Worm (Caenorhabditis elegans) whole organism, midembryonic: ENCODE measurements around the gene math-4.

ENCODE experiments used
- T22C8.4 ChIP-seq: fragments of 200-800 bp; sonication (Bioruptor generic); IDR thresholded peaks from 2 replicates; pipeline ENCODE4 v1.3.6; 2022; ENCODE audit warnings: missing genetic modification characterization, missing compliant biosample characterization
- cog-1 ChIP-seq: sonication (generic microtip); optimal IDR thresholded peaks from 2 replicates; lab custom pipeline; 2016; ENCODE audit warnings: missing genetic modification characterization, missing compliant biosample characterization
- flt-1 ChIP-seq: fragments of 200-800 bp; sonication (Bioruptor generic); IDR thresholded peaks from 2 replicates; pipeline ENCODE4 v1.3.6; 2022; ENCODE audit warnings: missing genetic modification characterization, missing compliant biosample characterization
- klf-2 ChIP-seq: fragments of 200-800 bp; sonication (Bioruptor generic); conservative IDR thresholded peaks from 2 replicates; pipeline ENCODE4 v1.3.6; 2022; ENCODE audit warnings: missing genetic modification reagents, missing genetic modification characterization, missing compliant biosample characterization
- med-1 ChIP-seq: sonication (generic microtip); optimal IDR thresholded peaks from 2 replicates; lab custom pipeline; 2017; ENCODE audit warnings: missing genetic modification characterization, mild to moderate bottlenecking, missing compliant biosample characterization, antibody characterized with exemption, missing genetic modification reagents; ENCODE audit not compliant: insufficient read depth
- ref-1 ChIP-seq: fragments of 200-800 bp; sonication (Bioruptor generic); conservative IDR thresholded peaks from 2 replicates; pipeline ENCODE4 v1.3.6; 2022; ENCODE audit warnings: missing genetic modification reagents, missing genetic modification characterization, missing compliant biosample characterization
- tab-1 ChIP-seq: fragments of 200-800 bp; sonication (Bioruptor generic); IDR thresholded peaks from 2 replicates; pipeline ENCODE4 v1.3.6; 2022; ENCODE audit warnings: missing genetic modification characterization, missing compliant biosample characterization
- ztf-23 ChIP-seq: fragments of 200-800 bp; sonication (Bioruptor generic); IDR thresholded peaks from 2 replicates; pipeline ENCODE4 v1.3.6; 2022; ENCODE audit warnings: missing genetic modification reagents, missing genetic modification characterization, missing compliant biosample characterization
- ztf-29 ChIP-seq: fragments of 200-800 bp; sonication (Bioruptor generic); IDR thresholded peaks from 2 replicates; pipeline ENCODE4 v1.3.6; 2022; ENCODE audit warnings: missing genetic modification reagents, missing genetic modification characterization, missing compliant biosample characterization

Gene math-4

DNA sequence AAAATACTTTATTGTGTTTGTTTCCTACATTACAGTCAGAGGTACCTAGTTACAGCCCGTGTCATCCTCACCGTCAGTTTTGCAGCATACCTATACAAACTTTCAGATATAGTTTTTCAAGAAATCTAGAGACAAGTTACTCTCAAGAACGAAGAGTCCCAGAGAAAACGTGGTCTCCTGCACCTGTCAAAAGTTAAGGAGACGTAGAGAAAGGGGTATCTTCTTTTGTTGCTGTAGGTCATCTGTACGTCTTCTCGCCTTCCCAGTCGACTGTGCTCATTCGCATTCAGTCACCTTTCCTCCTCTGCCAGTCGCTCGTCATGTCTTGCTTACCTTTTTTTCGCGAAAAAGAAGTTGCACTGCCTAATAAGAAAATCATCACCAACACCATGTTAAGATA is 20.8 kb downstream of the math-4 start, which contains the start of gene F36H5.4:
F36H5.4 (plus strand) TSS at position 301 of the 400 bp plus-strand sequence.
- TF ChIP-seq ztf-23 (GFP tag; lab: Robert Waterston, UW) (no peak), cog-1 (tag; lab: Kevin White, UChicago) (no peak), ref-1 (GFP tag; lab: Robert Waterston, UW) (no peak), ztf-29 (GFP tag; lab: Robert Waterston, UW) (no peak), klf-2 (GFP tag; lab: Robert Waterston, UW) (no peak), T22C8.4 (GFP tag; lab: Robert Waterston, UW) (no peak), flt-1 (no peak), tab-1 (GFP tag; lab: Robert Waterston, UW) (no peak)

DNA sequence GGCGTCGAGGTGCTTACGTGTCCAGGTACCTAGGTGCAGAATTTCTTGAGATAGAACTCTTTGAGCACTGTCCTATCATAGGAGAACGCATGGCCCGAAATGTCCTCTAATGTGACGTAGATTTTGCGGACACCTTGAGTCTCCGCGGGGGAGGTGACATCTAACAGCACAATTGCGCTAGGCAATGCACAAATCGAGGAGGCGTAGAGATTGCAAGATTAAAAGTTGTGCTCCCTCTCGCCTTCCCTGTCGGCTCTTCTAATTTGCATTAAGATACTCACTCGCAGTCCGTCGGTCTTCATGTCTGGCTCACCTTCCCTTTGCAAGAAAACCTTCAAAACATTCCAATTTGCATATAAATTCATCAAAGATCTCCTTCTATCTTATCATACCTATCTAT is 22.8 kb downstream of the math-4 start, which contains the start of gene F36H5.18:
F36H5.18 (plus strand) TSS at position 301 of the 400 bp plus-strand sequence.
- TF ChIP-seq ztf-29 (GFP tag; lab: Robert Waterston, UW) (no peak), ref-1 (GFP tag; lab: Robert Waterston, UW) (no peak), tab-1 (GFP tag; lab: Robert Waterston, UW) (no peak)

DNA sequence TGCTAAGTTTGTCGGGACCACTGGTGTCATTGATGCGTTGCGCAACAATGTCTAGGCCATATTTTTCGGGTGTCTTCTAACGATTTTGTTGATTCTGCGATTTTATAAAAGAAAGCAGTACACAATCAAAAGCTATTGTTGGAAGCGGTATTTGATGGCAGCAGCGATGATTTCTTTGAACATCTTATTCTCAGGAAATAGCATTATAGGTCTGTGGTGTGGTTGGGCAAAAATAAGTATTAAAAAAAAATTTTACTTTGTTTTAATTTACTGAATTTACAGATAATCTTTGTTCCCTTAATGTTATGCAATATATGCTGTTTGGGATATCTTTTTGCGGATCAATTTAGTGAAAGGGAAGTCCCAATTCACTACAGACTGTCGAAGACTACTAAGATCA is 25.3 kb downstream of the math-4 start, which contains the start of gene F36H5.10:
F36H5.10 (plus strand) TSS at position 301 of the 400 bp plus-strand sequence.
- TF ChIP-seq ztf-23 (GFP tag; lab: Robert Waterston, UW) (no peak), ref-1 (GFP tag; lab: Robert Waterston, UW) (no peak), cog-1 (tag; lab: Kevin White, UChicago) (no peak), ztf-29 (GFP tag; lab: Robert Waterston, UW) (no peak), tab-1 (GFP tag; lab: Robert Waterston, UW) (no peak), klf-2 (GFP tag; lab: Robert Waterston, UW) (no peak), med-1 (GFP tag; lab: Kevin White, UChicago) (no peak), flt-1 (no peak), T22C8.4 (GFP tag; lab: Robert Waterston, UW) (no peak)

DNA sequence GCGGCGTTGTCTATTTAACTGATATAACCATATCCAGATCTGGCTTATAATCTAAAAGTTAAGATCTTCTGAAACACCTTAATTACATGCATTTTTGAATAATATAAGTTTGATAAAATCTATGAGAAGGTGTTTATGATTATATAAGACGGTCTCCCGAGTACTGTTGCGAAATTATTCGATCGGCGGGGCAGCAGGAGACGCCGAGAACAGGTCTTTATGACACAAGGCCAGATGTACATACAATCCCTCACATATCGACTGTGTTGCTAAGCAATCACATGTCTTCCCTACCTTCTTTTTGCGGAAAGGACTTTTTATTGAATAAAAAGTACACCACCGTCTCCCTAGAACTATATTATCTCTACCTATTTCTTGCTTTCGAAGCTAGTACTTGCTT is 25.8 kb downstream of the math-4 start, which contains the start of gene fbxb-53:
fbxb-53 (plus strand) TSS at position 301 of the 400 bp plus-strand sequence.
- TF ChIP-seq T22C8.4 (GFP tag; lab: Robert Waterston, UW), result no peak
- TF ChIP-seq med-1 (GFP tag; lab: Kevin White, UChicago), result no peak
- no peak for TF ChIP-seq klf-2 (GFP tag; lab: Robert Waterston, UW)
- no peak for TF ChIP-seq ztf-23 (GFP tag; lab: Robert Waterston, UW)
- TF ChIP-seq ztf-29 (GFP tag; lab: Robert Waterston, UW), result no peak
- no peak for TF ChIP-seq ref-1 (GFP tag; lab: Robert Waterston, UW)
- TF ChIP-seq flt-1, result no peak
- TF ChIP-seq cog-1 (tag; lab: Kevin White, UChicago), result no peak
- TF ChIP-seq tab-1 (GFP tag; lab: Robert Waterston, UW), result no peak

DNA sequence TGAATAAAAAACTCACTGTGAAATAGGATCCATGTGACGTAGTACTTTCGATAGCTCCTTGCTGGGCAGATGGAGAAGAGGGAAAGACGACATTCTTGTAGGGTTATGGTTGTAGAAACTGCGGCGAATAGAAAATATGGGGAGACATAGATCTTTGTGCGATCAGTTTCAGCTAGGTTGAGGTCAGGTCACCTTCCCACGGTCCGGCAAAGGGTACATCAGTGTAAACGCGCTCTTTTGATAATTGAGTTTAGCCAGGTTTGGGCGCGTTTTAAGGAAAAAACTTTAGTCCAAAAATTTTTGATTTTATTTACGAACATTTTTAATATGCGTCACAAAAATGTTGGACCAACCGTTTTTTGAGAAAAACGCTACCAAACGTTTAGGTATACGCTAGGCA is 26.3 kb downstream of the math-4 start, which contains the start of gene F36H5.17:
F36H5.17 (minus strand) TSS at position 101 of the 400 bp plus-strand sequence.
- TF ChIP-seq cog-1 (tag; lab: Kevin White, UChicago) (no peak), klf-2 (GFP tag; lab: Robert Waterston, UW) (no peak), ztf-23 (GFP tag; lab: Robert Waterston, UW) (no peak), T22C8.4 (GFP tag; lab: Robert Waterston, UW) (no peak), med-1 (GFP tag; lab: Kevin White, UChicago) (no peak), tab-1 (GFP tag; lab: Robert Waterston, UW) (no peak), ref-1 (GFP tag; lab: Robert Waterston, UW) (no peak)

DNA sequence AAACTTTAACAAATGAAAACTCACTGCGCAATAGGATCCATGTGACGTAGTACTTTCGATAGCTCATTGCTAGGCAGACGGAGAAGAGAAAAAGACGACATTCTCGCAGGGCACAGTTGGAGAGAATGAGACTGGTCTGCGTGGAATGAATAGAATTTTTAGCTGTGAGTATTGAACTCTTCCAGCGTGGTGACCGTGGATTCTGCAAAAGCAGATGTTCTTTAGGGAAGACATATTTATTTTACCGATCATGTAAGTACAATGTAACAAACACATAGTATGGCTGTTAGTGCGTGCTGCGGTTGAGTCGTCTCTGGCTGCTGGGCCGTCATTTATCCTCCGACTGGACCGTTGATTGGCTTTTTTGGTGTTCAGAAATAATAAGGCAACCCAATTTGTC is 29.4 kb downstream of the math-4 start, which contains the start of gene F36H5.9:
F36H5.9 (minus strand) TSS at position 101 of the 400 bp plus-strand sequence.
- TF ChIP-seq klf-2 (GFP tag; lab: Robert Waterston, UW) (no peak), ztf-29 (GFP tag; lab: Robert Waterston, UW) (no peak), tab-1 (GFP tag; lab: Robert Waterston, UW) (no peak), cog-1 (tag; lab: Kevin White, UChicago) (no peak), ztf-23 (GFP tag; lab: Robert Waterston, UW) (no peak), T22C8.4 (GFP tag; lab: Robert Waterston, UW) (no peak), med-1 (GFP tag; lab: Kevin White, UChicago) (no peak), ref-1 (GFP tag; lab: Robert Waterston, UW) (no peak), flt-1 (no peak)

DNA sequence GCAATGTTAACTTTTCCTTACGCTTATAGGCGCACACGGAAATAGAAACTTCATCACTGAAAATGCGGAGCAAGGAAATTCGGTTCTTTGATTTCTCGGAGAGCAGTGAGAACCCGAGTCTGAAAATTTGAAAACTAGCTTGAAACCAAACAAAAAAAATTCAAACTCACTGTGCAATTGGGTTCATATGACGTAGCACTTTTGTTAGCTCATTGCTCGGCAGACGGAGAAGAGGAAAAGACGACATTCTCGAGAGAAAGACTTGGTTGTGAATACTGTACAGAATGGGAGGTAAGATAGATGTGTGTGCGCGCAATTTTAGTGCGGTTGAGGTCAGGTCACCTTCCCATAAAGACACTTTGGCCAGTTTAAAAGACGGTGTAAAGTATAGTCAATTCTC is 32.0 kb downstream of the math-4 start, which contains the start of the genes F36H5.13 and F36H5.8:
F36H5.13 (minus strand) TSS at position 101 of the 400 bp plus-strand sequence.
F36H5.8 (minus strand) TSS at position 274 of the 400 bp plus-strand sequence.
- TF ChIP-seq ref-1 (GFP tag; lab: Robert Waterston, UW), result no peak
- TF ChIP-seq tab-1 (GFP tag; lab: Robert Waterston, UW), result no peak
- no peak for TF ChIP-seq flt-1
- TF ChIP-seq ztf-29 (GFP tag; lab: Robert Waterston, UW), result no peak
- no peak for TF ChIP-seq klf-2 (GFP tag; lab: Robert Waterston, UW)
- no peak for TF ChIP-seq ztf-23 (GFP tag; lab: Robert Waterston, UW)
- no peak for TF ChIP-seq cog-1 (tag; lab: Kevin White, UChicago)
- no peak for TF ChIP-seq T22C8.4 (GFP tag; lab: Robert Waterston, UW)
- no peak for TF ChIP-seq med-1 (GFP tag; lab: Kevin White, UChicago)

DNA sequence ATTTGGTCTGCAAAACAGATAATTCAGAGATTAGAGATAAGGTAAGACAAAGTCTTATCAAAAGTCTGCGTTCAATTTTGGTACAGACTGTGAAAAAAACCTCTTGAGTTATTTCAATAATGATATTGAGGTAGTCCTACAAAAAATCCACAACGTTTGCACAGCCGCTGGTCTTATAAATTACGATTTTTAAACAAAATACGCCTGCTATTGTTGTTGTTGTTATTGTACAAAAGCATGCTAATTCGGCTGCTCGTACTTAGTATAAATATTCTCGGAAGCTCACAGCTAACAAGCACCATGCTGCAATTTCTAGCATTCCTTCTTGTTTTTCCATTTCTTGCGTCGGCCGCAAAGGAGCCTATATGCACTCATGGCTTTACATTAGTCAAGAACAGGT is 38.2 kb downstream of the math-4 start, which contains the start of gene clec-19:
clec-19 (plus strand) TSS at position 301 of the 400 bp plus-strand sequence.
- no peak for TF ChIP-seq ztf-29 (GFP tag; lab: Robert Waterston, UW)
- no peak for TF ChIP-seq ztf-23 (GFP tag; lab: Robert Waterston, UW)
- TF ChIP-seq flt-1, result no peak
- no peak for TF ChIP-seq tab-1 (GFP tag; lab: Robert Waterston, UW)
- TF ChIP-seq klf-2 (GFP tag; lab: Robert Waterston, UW), result no peak
- no peak for TF ChIP-seq T22C8.4 (GFP tag; lab: Robert Waterston, UW)
- no peak for TF ChIP-seq ref-1 (GFP tag; lab: Robert Waterston, UW)
- no peak for TF ChIP-seq med-1 (GFP tag; lab: Kevin White, UChicago)
- TF ChIP-seq cog-1 (tag; lab: Kevin White, UChicago), result no peak

DNA sequence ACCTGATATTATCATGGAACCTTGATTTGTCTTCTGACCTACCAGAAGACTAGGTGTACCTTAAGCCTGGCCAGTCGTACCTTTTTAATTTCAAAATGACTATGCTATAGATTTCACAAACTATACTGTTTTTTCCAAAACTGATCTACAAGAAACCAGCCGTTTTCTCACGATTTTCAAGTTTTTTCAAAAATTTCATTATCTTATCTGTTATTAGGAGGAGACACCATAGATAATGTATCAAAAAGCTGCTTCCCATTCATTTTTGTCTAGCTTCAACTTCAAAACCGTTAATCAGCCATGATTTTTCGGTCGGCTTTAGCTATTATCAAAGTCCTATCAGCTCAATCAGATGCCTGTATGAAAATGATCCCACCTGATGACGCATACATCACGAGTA is 39.8 kb downstream of the math-4 start, which contains the start of gene F36H5.12:
F36H5.12 (plus strand) TSS at position 301 of the 400 bp plus-strand sequence.
- TF ChIP-seq ztf-23 (GFP tag; lab: Robert Waterston, UW) (no peak), ztf-29 (GFP tag; lab: Robert Waterston, UW) (no peak), cog-1 (tag; lab: Kevin White, UChicago) (no peak)
